Fruit fly (Drosophila melanogaster): ENCODE results near the gene beta4GalNAcTB.

- TF ChIP-seq OdsH (GFP tag; optimal IDR thresholded peaks at IDR 0.05) = no peak
- TF ChIP-seq Hr4 (GFP tag; optimal IDR thresholded peaks at IDR 0.05) = no peak
- no peak for TF ChIP-seq Blimp-1 (GFP tag; optimal IDR thresholded peaks at IDR 0.05)
- no peak for TF ChIP-seq CG3919 (GFP tag; optimal IDR thresholded peaks at IDR 0.05)
- TF ChIP-seq Eip75B (GFP tag; optimal IDR thresholded peaks at IDR 0.05) = no peak
- no peak for TF ChIP-seq Ets96B (tag; optimal IDR thresholded peaks at IDR 0.05)
- TF ChIP-seq Smox (GFP tag; optimal IDR thresholded peaks at IDR 0.05) = no peak
- TF ChIP-seq Sox102F (GFP tag; optimal IDR thresholded peaks at IDR 0.05) = no peak
- no peak for TF ChIP-seq Gug (GFP tag; IDR thresholded peaks at IDR 0.05)
- TF ChIP-seq CG16779 (tag; optimal IDR thresholded peaks at IDR 0.05) = no peak
- no peak for TF ChIP-seq CG11294 (GFP tag; IDR thresholded peaks at IDR 0.05)
- TF ChIP-seq achi (GFP tag; optimal IDR thresholded peaks at IDR 0.05) = no peak
- no peak for TF ChIP-seq CG8319 (GFP tag; optimal IDR thresholded peaks at IDR 0.05)
- no peak for TF ChIP-seq CG10631 (GFP tag; optimal IDR thresholded peaks at IDR 0.05)
Observed at dm6 chr3R:29059385-29059784, 25.6 kb upstream of the beta4GalNAcTB start.

All from whole organism, prepupa.